Worm (Caenorhabditis elegans): ENCODE measurements around the gene H17B01.2.

DNA sequence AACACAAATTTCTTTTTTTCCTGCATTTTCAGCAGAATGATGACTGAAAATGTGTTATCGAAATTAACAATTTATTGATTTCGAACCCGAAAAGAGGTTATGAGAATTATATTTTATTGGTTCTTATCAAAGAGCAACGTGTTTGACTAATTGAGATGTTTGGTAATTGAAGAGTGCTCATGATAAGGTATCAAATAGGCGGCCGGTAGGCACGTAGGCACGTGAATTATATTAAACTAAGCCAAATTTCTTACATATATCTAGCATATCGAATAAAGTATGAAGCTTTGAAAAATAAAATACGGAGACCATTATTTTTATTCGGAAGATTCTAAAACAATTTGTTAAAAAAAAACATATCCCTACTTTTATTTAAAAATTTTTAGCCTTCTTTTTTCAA is 47.0 kb downstream of the H17B01.2 start, which contains the start of gene math-45:
- TF ChIP-seq ama-1 (optimal IDR thresholded peaks at IDR 0.05) (no peak), tbx-37 (GFP tag; conservative IDR thresholded peaks at IDR 0.05) (no peak), hmbx-1 (tag; optimal IDR thresholded peaks at IDR 0.05) (no peak), ets-7 (tag; optimal IDR thresholded peaks at IDR 0.05) (no peak)
